Worm (Caenorhabditis elegans) whole organism, young adult: ENCODE data around the gene ZK1010.10.

Experiments
- F22D6.2 ChIP-seq: sonication (generic microtip); optimal IDR thresholded peaks from 2 replicates; lab custom pipeline; 2016; ENCODE audit warnings: mild to moderate bottlenecking, missing genetic modification characterization, missing compliant biosample characterization
- F23B12.7 ChIP-seq: sonication (generic microtip); optimal IDR thresholded peaks from 2 replicates; lab custom pipeline; 2017; ENCODE audit warnings: missing genetic modification characterization, mild to moderate bottlenecking, missing compliant biosample characterization, antibody characterized with exemption, moderate library complexity; ENCODE audit not compliant: insufficient read depth
- F33H1.4 ChIP-seq: fragments of 200-800 bp; sonication (Bioruptor generic); IDR thresholded peaks from 2 replicates; pipeline ENCODE4 v1.3.6; 2022; ENCODE audit warnings: missing genetic modification reagents, missing genetic modification characterization, missing compliant biosample characterization
- F37B4.10 ChIP-seq: fragments of 200-800 bp; sonication (Bioruptor generic); IDR thresholded peaks from 2 replicates; pipeline ENCODE4 v1.3.6; 2022; ENCODE audit warnings: missing genetic modification characterization, missing compliant biosample characterization
- F57C9.4 ChIP-seq: sonication (generic microtip); optimal IDR thresholded peaks from 2 replicates; lab custom pipeline; 2017; ENCODE audit warnings: mild to moderate bottlenecking, missing genetic modification characterization, missing compliant biosample characterization
- T26A5.8 ChIP-seq: sonication (generic microtip); optimal IDR thresholded peaks from 2 replicates; lab custom pipeline; 2016; ENCODE audit warnings: missing genetic modification characterization, missing compliant biosample characterization
- ama-1 ChIP-seq, 3 experiments: fragments of 150-350 bp in 1 of 3; sonication (generic microtip) in 2 of 3; optimal IDR thresholded peaks; 2 replicates each; lab custom pipeline; 2014 to 2018; ENCODE audit warnings: missing biosample characterization in 2 of 3, missing genetic modification characterization in 2 of 3, missing genetic modification reagents in 2 of 3
- ceh-40 ChIP-seq: fragments of 200-800 bp; sonication (Bioruptor generic); IDR thresholded peaks from 2 replicates; pipeline ENCODE4 v1.3.6; 2022; ENCODE audit warnings: missing genetic modification characterization, missing compliant biosample characterization
- ceh-79 ChIP-seq: sonication (generic microtip); optimal IDR thresholded peaks from 2 replicates; lab custom pipeline; 2017; ENCODE audit warnings: mild to moderate bottlenecking, missing genetic modification characterization, missing compliant biosample characterization
- hlh-12 ChIP-seq: sonication (generic microtip); optimal IDR thresholded peaks from 2 replicates; lab custom pipeline; 2016; ENCODE audit warnings: missing genetic modification characterization, missing compliant biosample characterization
- lin-54 ChIP-seq: fragments of 200-800 bp; sonication (Bioruptor generic); optimal IDR thresholded peaks from 2 replicates; lab custom pipeline; 2018; ENCODE audit warnings: mild to moderate bottlenecking, missing genetic modification characterization, missing compliant biosample characterization
- nhr-179 ChIP-seq: sonication (generic microtip); optimal IDR thresholded peaks from 2 replicates; lab custom pipeline; 2016; ENCODE audit warnings: mild to moderate bottlenecking, missing genetic modification characterization, missing compliant biosample characterization
- snpc-4 ChIP-seq, 5 experiments: fragments of 150-350 bp in 1 of 5; sonication (generic microtip) in 4 of 5; optimal IDR thresholded peaks; 2 replicates each; lab custom pipeline; 2014 to 2018; ENCODE audit warnings: missing genetic modification characterization in 5 of 5, missing biosample characterization in 3 of 5, antibody characterized with exemption in 2 of 5, mild to moderate bottlenecking in 2 of 5, missing compliant biosample characterization in 2 of 5, missing genotype in 2 of 5, moderate library complexity in 2 of 5, missing genetic modification reagents in 1 of 5
- unc-62 ChIP-seq: fragments of 150-350 bp; optimal IDR thresholded peaks from 2 replicates; lab custom pipeline; 2014; ENCODE audit warnings: missing biosample characterization, missing genetic modification reagents, missing genetic modification characterization

ce11 chrIII:13029608-13030007 lies 27.4 kb downstream of the ZK1010.10 start, which contains the start of gene F14F7.4:
- no peak for TF ChIP-seq snpc-4 (GFP tag; optimal IDR thresholded peaks at IDR 0.05; lab: Kevin White, UChicago)
- no peak for TF ChIP-seq snpc-4 (tag; optimal IDR thresholded peaks at IDR 0.05; lab: Kevin White, UChicago)
- no peak for TF ChIP-seq ama-1 (optimal IDR thresholded peaks at IDR 0.05; lab: Kevin White, UChicago)
- TF ChIP-seq ama-1 (GFP tag; optimal IDR thresholded peaks at IDR 0.05; lab: Kevin White, UChicago) = no peak
- no peak for TF ChIP-seq hlh-12 (tag; lab: Kevin White, UChicago)
- TF ChIP-seq T26A5.8 (tag; lab: Kevin White, UChicago) = no peak
- no peak for TF ChIP-seq lin-54 (GFP tag; lab: Kevin White, UChicago)
- no peak for TF ChIP-seq nhr-179
- no peak for TF ChIP-seq ceh-40 (GFP tag; lab: Robert Waterston, UW)
- no peak for TF ChIP-seq F57C9.4 (tag; lab: Kevin White, UChicago)
- no peak for TF ChIP-seq F37B4.10 (GFP tag; lab: Robert Waterston, UW)
- no peak for TF ChIP-seq ceh-79
- no peak for TF ChIP-seq unc-62 (GFP tag; lab: Kevin White, UChicago)
- TF ChIP-seq F23B12.7 (tag; lab: Kevin White, UChicago) = no peak
- no peak for TF ChIP-seq F22D6.2 (tag; lab: Kevin White, UChicago)
- TF ChIP-seq F33H1.4 (GFP tag; lab: Robert Waterston, UW) = no peak
